Worm (Caenorhabditis elegans) whole organism, early embryonic: ENCODE measurements around the gene fbxa-72.

Experiments used
- aly-1 ChIP-seq: sonication (generic microtip); optimal IDR thresholded peaks from 2 replicates; lab custom pipeline; 2016; ENCODE audit warnings: missing genetic modification characterization, missing compliant biosample characterization
- ama-1 ChIP-seq: fragments of 150-350 bp; optimal IDR thresholded peaks from 2 replicates; lab custom pipeline; 2014
- ceh-13 ChIP-seq: fragments of 200-800 bp; sonication (Bioruptor generic); optimal IDR thresholded peaks from 2 replicates; lab custom pipeline; 2018; ENCODE audit warnings: mild to moderate bottlenecking, missing genetic modification characterization, missing compliant biosample characterization
- ets-7 ChIP-seq: sonication (generic microtip); optimal IDR thresholded peaks from 2 replicates; lab custom pipeline; 2016; ENCODE audit warnings: missing genotype, missing genetic modification characterization, missing compliant biosample characterization
- flt-1 ChIP-seq: fragments of 200-800 bp; sonication (Bioruptor generic); IDR thresholded peaks from 2 replicates; pipeline ENCODE4 v1.3.6; 2022; ENCODE audit warnings: missing genetic modification characterization, missing compliant biosample characterization
- hmg-4 ChIP-seq: fragments of 200-800 bp; sonication (Bioruptor generic); optimal IDR thresholded peaks from 2 replicates; lab custom pipeline; 2018; ENCODE audit warnings: mild to moderate bottlenecking, missing genetic modification characterization, missing compliant biosample characterization
- tbx-11 ChIP-seq: fragments of 200-800 bp; sonication (Bioruptor generic); IDR thresholded peaks from 2 replicates; pipeline ENCODE4 v1.3.6; 2022; ENCODE audit warnings: missing genetic modification characterization, missing compliant biosample characterization
- tbx-37 ChIP-seq: fragments of 200-800 bp; sonication (Bioruptor generic); conservative IDR thresholded peaks from 2 replicates; pipeline ENCODE4 v1.3.6; 2022; ENCODE audit warnings: missing genetic modification reagents, missing genetic modification characterization, missing compliant biosample characterization
- tra-4 ChIP-seq: sonication (generic microtip); optimal IDR thresholded peaks from 2 replicates; lab custom pipeline; 2017; ENCODE audit warnings: missing genetic modification characterization, missing compliant biosample characterization

- TF ChIP-seq ets-7 (tag; lab: Kevin White, UChicago) (no peak), ama-1 (lab: Kevin White, UChicago) (no peak), aly-1 (tag; lab: Kevin White, UChicago) (no peak), flt-1 (GFP tag; lab: Robert Waterston, UW) (no peak), tbx-11 (GFP tag; lab: Robert Waterston, UW) (no peak), hmg-4 (GFP tag; lab: Kevin White, UChicago) (no peak), tra-4 (tag; lab: Kevin White, UChicago) (no peak), ceh-13 (no peak), tbx-37 (GFP tag; lab: Robert Waterston, UW) (no peak)
These were observed 36.3 kb upstream of the fbxa-72 start, which contains the start of gene cyp-33C11 for ce11 chrV:712882-713281.
